Worm (Caenorhabditis elegans) whole organism, L2 larva: Measurements from ENCODE around the gene fmo-5.

Experiments used
- C34F6.9 ChIP-seq: fragments of 150-350 bp; optimal IDR thresholded peaks from 2 replicates; lab custom pipeline; 2014; ENCODE audit warnings: missing biosample characterization, missing genetic modification characterization
- F13H6.1 ChIP-seq: sonication (generic microtip); optimal IDR thresholded peaks from 2 replicates; lab custom pipeline; 2016; ENCODE audit warnings: missing genetic modification characterization, missing compliant biosample characterization
- Y55F3AM.14 ChIP-seq: fragments of 200-800 bp; sonication (Bioruptor generic); optimal IDR thresholded peaks from 2 replicates; lab custom pipeline; 2018; ENCODE audit warnings: mild to moderate bottlenecking, missing genetic modification characterization, missing compliant biosample characterization
- ZK546.5 ChIP-seq: sonication (generic microtip); optimal IDR thresholded peaks from 2 replicates; lab custom pipeline; 2017; ENCODE audit warnings: missing biosample characterization, missing genetic modification characterization
- alr-1 ChIP-seq: fragments of 150-350 bp; optimal IDR thresholded peaks from 2 replicates; lab custom pipeline; 2014; ENCODE audit warnings: missing biosample characterization, missing genetic modification characterization
- aly-2 ChIP-seq: fragments of 150-350 bp; optimal IDR thresholded peaks from 2 replicates; lab custom pipeline; 2014; ENCODE audit warnings: missing biosample characterization, missing genetic modification characterization
- ceh-16 ChIP-seq: fragments of 150-350 bp; optimal IDR thresholded peaks from 2 replicates; lab custom pipeline; 2014; ENCODE audit warnings: missing biosample characterization, missing genetic modification characterization
- ceh-82 ChIP-seq: fragments of 150-350 bp; optimal IDR thresholded peaks from 2 replicates; lab custom pipeline; 2014; ENCODE audit warnings: missing biosample characterization, missing genetic modification characterization
- crh-2 ChIP-seq: sonication (generic microtip); optimal IDR thresholded peaks from 2 replicates; lab custom pipeline; 2017; ENCODE audit warnings: missing biosample characterization, missing genetic modification characterization
- dmd-4 ChIP-seq: sonication (generic microtip); optimal IDR thresholded peaks from 2 replicates; lab custom pipeline; 2017; ENCODE audit warnings: missing biosample characterization, missing genetic modification characterization
- egl-27 ChIP-seq: sonication (generic microtip); optimal IDR thresholded peaks from 3 replicates; lab custom pipeline; 2017; ENCODE audit warnings: missing biosample characterization, missing genetic modification reagents, missing genetic modification characterization
- elt-1 ChIP-seq: fragments of 150-350 bp; optimal IDR thresholded peaks from 2 replicates; lab custom pipeline; 2014; ENCODE audit warnings: missing biosample characterization, missing genetic modification characterization
- elt-3 ChIP-seq: sonication (generic microtip); optimal IDR thresholded peaks from 2 replicates; lab custom pipeline; 2017; ENCODE audit warnings: missing biosample characterization, missing genetic modification characterization
- fos-1 ChIP-seq: fragments of 150-350 bp; optimal IDR thresholded peaks from 2 replicates; lab custom pipeline; 2014; ENCODE audit warnings: missing biosample characterization, missing genetic modification characterization
- lin-11 ChIP-seq: fragments of 150-350 bp; sonication (generic microtip); optimal IDR thresholded peaks from 2 replicates; lab custom pipeline; 2014; ENCODE audit warnings: missing biosample characterization, missing genetic modification characterization, inconsistent platforms, mixed read lengths
- lin-39 ChIP-seq: fragments of 150-350 bp; optimal IDR thresholded peaks from 2 replicates; lab custom pipeline; 2014; ENCODE audit warnings: missing biosample characterization, missing genetic modification reagents, missing genetic modification characterization
- lsy-2 ChIP-seq, 2 experiments: fragments of 150-350 bp in 1 of 2; sonication (generic microtip) in 1 of 2; optimal IDR thresholded peaks; 2 replicates each; lab custom pipeline; 2014 to 2017; ENCODE audit warnings: missing biosample characterization in 2 of 2, missing genetic modification characterization in 2 of 2
- mab-5 ChIP-seq: fragments of 150-350 bp; optimal IDR thresholded peaks from 2 replicates; lab custom pipeline; 2014; ENCODE audit warnings: missing biosample characterization, missing genetic modification characterization
- nhr-10 ChIP-seq: sonication (generic microtip); optimal IDR thresholded peaks from 2 replicates; lab custom pipeline; 2017; ENCODE audit warnings: missing biosample characterization, missing genetic modification characterization
- nhr-11 ChIP-seq: fragments of 150-350 bp; optimal IDR thresholded peaks from 2 replicates; lab custom pipeline; 2014; ENCODE audit warnings: missing biosample characterization, missing genetic modification characterization
- nhr-129 ChIP-seq: fragments of 150-350 bp; optimal IDR thresholded peaks from 2 replicates; lab custom pipeline; 2014; ENCODE audit warnings: missing biosample characterization, missing genetic modification characterization
- nhr-25 ChIP-seq: fragments of 150-350 bp; sonication (generic microtip); optimal IDR thresholded peaks from 3 replicates; lab custom pipeline; 2014; ENCODE audit warnings: missing biosample characterization, missing genetic modification characterization
- nhr-6 ChIP-seq: fragments of 150-350 bp; optimal IDR thresholded peaks from 2 replicates; lab custom pipeline; 2014; ENCODE audit warnings: missing biosample characterization, missing genetic modification characterization
- nhr-77 ChIP-seq: fragments of 150-350 bp; optimal IDR thresholded peaks from 2 replicates; lab custom pipeline; 2014; ENCODE audit warnings: missing biosample characterization, missing genetic modification characterization
- peb-1 ChIP-seq: fragments of 150-350 bp; optimal IDR thresholded peaks from 2 replicates; lab custom pipeline; 2014; ENCODE audit warnings: missing biosample characterization, missing genetic modification characterization
- sem-4 ChIP-seq: fragments of 150-350 bp; optimal IDR thresholded peaks from 2 replicates; lab custom pipeline; 2014; ENCODE audit warnings: missing biosample characterization, missing genetic modification reagents, missing genetic modification characterization
- skn-1 ChIP-seq: sonication (generic microtip); optimal IDR thresholded peaks from 2 replicates; lab custom pipeline; 2017; ENCODE audit warnings: missing biosample characterization, missing genetic modification characterization
- sma-3 ChIP-seq: sonication (generic microtip); optimal IDR thresholded peaks from 2 replicates; lab custom pipeline; 2016; ENCODE audit warnings: missing genetic modification reagents, missing genetic modification characterization, missing compliant biosample characterization
- sma-9 ChIP-seq, 2 experiments: fragments of 150-350 bp in 1 of 2; sonication (generic microtip) in 1 of 2; optimal IDR thresholded peaks; 2 replicates each; lab custom pipeline; 2014 to 2016; ENCODE audit warnings: missing genetic modification characterization in 2 of 2, mild to moderate bottlenecking in 1 of 2, missing biosample characterization in 1 of 2, missing compliant biosample characterization in 1 of 2, missing genetic modification reagents in 1 of 2, moderate library complexity in 1 of 2
- unc-39 ChIP-seq: fragments of 150-350 bp; optimal IDR thresholded peaks from 2 replicates; lab custom pipeline; 2014; ENCODE audit warnings: missing biosample characterization, missing genetic modification characterization
- unc-55 ChIP-seq: fragments of 150-350 bp; sonication (generic microtip); optimal IDR thresholded peaks from 3 replicates; lab custom pipeline; 2014; ENCODE audit warnings: missing biosample characterization, missing genetic modification reagents, missing genetic modification characterization
- zag-1 ChIP-seq: fragments of 150-350 bp; optimal IDR thresholded peaks from 2 replicates; lab custom pipeline; 2014; ENCODE audit warnings: missing biosample characterization, missing genetic modification characterization
- ztf-1 ChIP-seq: fragments of 200-800 bp; sonication (Bioruptor generic); conservative IDR thresholded peaks from 2 replicates; pipeline ENCODE4 v1.3.6; 2022; ENCODE audit warnings: missing genetic modification characterization, missing compliant biosample characterization
- ztf-11 ChIP-seq: sonication (generic microtip); optimal IDR thresholded peaks from 2 replicates; lab custom pipeline; 2017; ENCODE audit warnings: missing biosample characterization, missing genetic modification characterization
- ztf-4 ChIP-seq: fragments of 150-350 bp; optimal IDR thresholded peaks from 2 replicates; lab custom pipeline; 2014; ENCODE audit warnings: missing biosample characterization, missing genetic modification characterization

fmo-5 gene

ce11 chrV:878567-878966 is 24.9 kb downstream of the fmo-5 start, which contains the start of gene T02B11.8:
Gene T02B11.8 (minus strand): TSS chrV:878667.
- no peak for TF ChIP-seq ztf-11 (tag; lab: Kevin White, UChicago)
- TF ChIP-seq elt-3, result no peak
- no peak for TF ChIP-seq crh-2 (tag; lab: Kevin White, UChicago)
- no peak for TF ChIP-seq fos-1
- TF ChIP-seq nhr-10 (tag; lab: Kevin White, UChicago), result no peak
- TF ChIP-seq aly-2 (tag; lab: Kevin White, UChicago), result no peak
- no peak for TF ChIP-seq zag-1 (tag; lab: Kevin White, UChicago)
- no peak for TF ChIP-seq sma-3 (GFP tag; lab: Kevin White, UChicago)
- no peak for TF ChIP-seq alr-1 (tag; lab: Kevin White, UChicago)
- no peak for TF ChIP-seq nhr-11
- no peak for TF ChIP-seq skn-1
- no peak for TF ChIP-seq ceh-82 (tag; lab: Kevin White, UChicago)
- no peak for TF ChIP-seq ztf-4 (tag; lab: Kevin White, UChicago)
- no peak for TF ChIP-seq unc-39 (tag; lab: Kevin White, UChicago)
- TF ChIP-seq elt-1 (tag; lab: Kevin White, UChicago), result no peak
- TF ChIP-seq, all 48 proteins: peak for 0

ce11 chrV:875945-876344 is 27.5 kb downstream of the fmo-5 start, which contains the start of gene T02B11.9:
Gene T02B11.9 (plus strand): TSS chrV:876245.
- TF ChIP-seq ztf-11 (tag; lab: Kevin White, UChicago) (no peak), ceh-82 (tag; lab: Kevin White, UChicago) (no peak), C34F6.9 (tag; lab: Kevin White, UChicago) (no peak), F13H6.1 (tag; lab: Kevin White, UChicago) (no peak), ZK546.5 (no peak), aly-2 (tag; lab: Kevin White, UChicago) (no peak), sma-3 (GFP tag; lab: Kevin White, UChicago) (no peak), sma-9 (GFP tag; optimal IDR thresholded peaks at IDR 0.05; lab: Kevin White, UChicago) (no peak), sma-9 (tag; optimal IDR thresholded peaks at IDR 0.05; lab: Kevin White, UChicago) (no peak), egl-27 (tag; lab: Kevin White, UChicago) (no peak), sem-4 (tag; lab: Kevin White, UChicago) (no peak), peb-1 (no peak), nhr-10 (tag; lab: Kevin White, UChicago) (no peak), mab-5 (tag; lab: Kevin White, UChicago) (no peak), lin-11 (no peak), unc-55 (GFP tag; lab: Kevin White, UChicago) (no peak), Y55F3AM.14 (GFP tag; lab: Kevin White, UChicago) (no peak), crh-2 (tag; lab: Kevin White, UChicago) (no peak), ztf-4 (tag; lab: Kevin White, UChicago) (no peak), nhr-11 (no peak), ztf-1 (no peak)
- TF ChIP-seq, all 48 proteins: peak for 0

ce11 chrV:871029-871428 is 32.4 kb downstream of the fmo-5 start, which contains the start of gene T02B11.4:
Gene T02B11.4 (minus strand): TSS chrV:871129.
- no peak for TF ChIP-seq nhr-6 (tag; lab: Kevin White, UChicago)
- no peak for TF ChIP-seq elt-1 (tag; lab: Kevin White, UChicago)
- no peak for TF ChIP-seq unc-55 (GFP tag; lab: Kevin White, UChicago)
- TF ChIP-seq dmd-4 (tag; lab: Kevin White, UChicago), result no peak
- TF ChIP-seq lsy-2 (tag; optimal IDR thresholded peaks at IDR 0.05; lab: Kevin White, UChicago), result no peak
- TF ChIP-seq mab-5 (tag; lab: Kevin White, UChicago), result no peak
- TF ChIP-seq fos-1, result no peak
- no peak for TF ChIP-seq nhr-25 (tag; lab: Kevin White, UChicago)
- TF ChIP-seq lin-39 (tag; lab: Kevin White, UChicago), result no peak
- TF ChIP-seq aly-2 (tag; lab: Kevin White, UChicago), result no peak
- no peak for TF ChIP-seq alr-1 (tag; lab: Kevin White, UChicago)
- TF ChIP-seq ztf-1, result no peak
- no peak for TF ChIP-seq nhr-10 (tag; lab: Kevin White, UChicago)
- no peak for TF ChIP-seq egl-27 (tag; lab: Kevin White, UChicago)
- no peak for TF ChIP-seq ceh-82 (tag; lab: Kevin White, UChicago)
- no peak for TF ChIP-seq ceh-16 (tag; lab: Kevin White, UChicago)
- TF ChIP-seq sma-9 (GFP tag; optimal IDR thresholded peaks at IDR 0.05; lab: Kevin White, UChicago), result no peak
- TF ChIP-seq sma-9 (tag; optimal IDR thresholded peaks at IDR 0.05; lab: Kevin White, UChicago), result no peak
- TF ChIP-seq nhr-77 (tag; lab: Kevin White, UChicago), result no peak
- no peak for TF ChIP-seq C34F6.9 (tag; lab: Kevin White, UChicago)

ce11 chrV:866729-867128 is 36.7 kb downstream of the fmo-5 start, which contains the start of gene T02B11.3:
Gene T02B11.3 (minus strand): TSS chrV:866829.
- no peak for TF ChIP-seq nhr-129
- no peak for TF ChIP-seq ceh-82 (tag; lab: Kevin White, UChicago)
- TF ChIP-seq nhr-6 (tag; lab: Kevin White, UChicago), result no peak
